Worm (Caenorhabditis elegans): ENCODE results near the gene ubh-2.

The ubh-2 gene

DNA sequence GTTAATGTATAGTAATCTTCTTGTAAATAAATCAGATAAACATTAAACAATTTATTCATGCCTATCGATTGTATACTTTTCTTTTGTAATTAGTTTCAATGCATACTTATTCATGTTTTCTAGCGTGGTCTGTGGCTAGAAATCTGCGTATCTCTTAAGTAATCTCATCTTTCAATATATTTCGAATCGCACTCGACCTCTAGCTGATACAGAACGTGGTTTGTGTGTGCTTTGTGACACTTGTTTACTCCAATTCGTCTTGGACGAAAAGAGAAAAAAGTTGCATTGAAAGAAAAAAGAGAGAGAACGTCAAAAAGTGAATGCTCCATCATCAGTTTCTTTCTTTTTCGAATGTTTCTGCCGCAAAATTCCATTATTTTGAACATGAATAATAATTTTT, 11.2 kb downstream of the ubh-2 start:
- TF ChIP-seq dmd-8 (GFP tag; IDR thresholded peaks at IDR 0.05) (no peak), F37D6.2 (tag; optimal IDR thresholded peaks at IDR 0.05) (no peak), F49E8.2 (tag; optimal IDR thresholded peaks at IDR 0.05; ENCODE audit: borderline replicate concordance) (no peak), nhr-28 (tag; optimal IDR thresholded peaks at IDR 0.05) (peak; percentile 74), hlh-30 (tag; optimal IDR thresholded peaks at IDR 0.05; ENCODE audit: insufficient read depth) (peak; percentile 6), daf-19 (GFP tag; conservative IDR thresholded peaks at IDR 0.05) (no peak), R02D3.7 (tag; optimal IDR thresholded peaks at IDR 0.05) (no peak), fkh-10 (GFP tag; optimal IDR thresholded peaks at IDR 0.05) (peak; percentile 13), lin-15B (tag; optimal IDR thresholded peaks at IDR 0.05) (no peak), zag-1 (tag; optimal IDR thresholded peaks at IDR 0.05) (no peak), Y105C5A.15 (GFP tag; IDR thresholded peaks at IDR 0.05) (no peak), daf-16 (GFP tag; optimal IDR thresholded peaks at IDR 0.05) (no peak), daf-16 (tag; optimal IDR thresholded peaks at IDR 0.05) (peak; percentile 55), lin-13 (GFP tag; optimal IDR thresholded peaks at IDR 0.05) (no peak), aha-1 (tag) (peak; percentile 92), Y5F2A.4 (GFP tag; optimal IDR thresholded peaks at IDR 0.05) (no peak)

DNA sequence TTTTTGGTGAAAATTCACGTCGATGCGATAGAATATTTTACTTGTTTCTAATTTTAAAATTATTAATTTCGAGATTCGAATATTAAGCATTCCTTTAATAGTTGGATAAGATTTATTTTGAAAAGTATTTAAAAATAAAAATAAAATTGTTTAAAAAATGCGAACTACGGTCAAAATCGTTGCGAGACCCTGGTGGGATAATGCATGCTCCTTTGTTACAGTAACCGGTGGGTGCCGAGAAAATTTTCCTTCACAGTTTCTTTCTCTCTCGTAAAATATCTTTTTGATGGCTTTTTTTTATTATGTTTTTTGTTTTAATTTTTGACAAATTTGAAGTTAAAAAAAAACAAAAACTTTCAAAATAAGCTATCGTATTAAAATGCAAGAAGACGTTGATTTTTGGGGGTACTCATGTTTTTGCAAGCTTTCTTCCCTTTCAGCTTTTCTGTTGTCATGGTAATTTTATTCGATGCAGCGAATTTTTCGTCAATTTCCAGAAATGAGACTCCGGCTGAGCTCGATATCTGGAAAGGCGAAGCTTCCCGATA, 12.9 kb downstream of the ubh-2 start, which contains the start of gene dgtr-1:
TSS of gene dgtr-1 (plus strand) at position 498 of the 548 bp plus-strand sequence.
- TF ChIP-seq snpc-1.2 (GFP tag; IDR thresholded peaks at IDR 0.05) (0 out of 2 replicates have a peak, but pooled peaks have one; percentile 22), lin-15B (tag; optimal IDR thresholded peaks at IDR 0.05) (no peak), F10B5.3 (tag; optimal IDR thresholded peaks at IDR 0.05) (no peak), lsy-2 (tag; optimal IDR thresholded peaks at IDR 0.05) (peak in 1 of 2 experiments; percentile 51), dve-1 (tag; optimal IDR thresholded peaks at IDR 0.05; ENCODE audit: insufficient read depth) (no peak)

DNA sequence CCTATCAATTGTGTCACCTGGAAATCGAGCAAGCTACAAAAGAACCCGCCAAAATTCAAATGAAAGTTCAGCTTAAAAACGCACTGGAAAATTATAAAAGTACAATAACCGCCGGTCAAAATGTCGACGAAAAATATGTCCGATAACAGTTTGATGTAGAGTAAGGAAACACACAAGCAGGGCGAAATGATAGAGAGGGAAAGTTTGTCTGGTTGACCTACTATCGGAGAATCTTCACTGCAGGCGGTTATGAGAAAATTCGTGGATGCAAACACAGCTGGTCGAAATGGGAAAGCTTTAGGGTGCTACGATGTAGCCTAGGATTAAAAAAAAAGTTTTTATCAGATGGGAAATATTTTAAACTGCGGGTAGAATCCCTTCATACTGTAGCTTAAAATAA, 14.3 kb downstream of the ubh-2 start:
- TF ChIP-seq nhr-28 (tag; optimal IDR thresholded peaks at IDR 0.05) = peak; percentile 7
- peak; percentile 2 for TF ChIP-seq hlh-11 (tag; optimal IDR thresholded peaks at IDR 0.05)
- no peak for TF ChIP-seq gei-8 (GFP tag; optimal IDR thresholded peaks at IDR 0.05)
- TF ChIP-seq daf-16 (GFP tag; optimal IDR thresholded peaks at IDR 0.05) = no peak
- peak; percentile 8 for TF ChIP-seq daf-16 (tag; optimal IDR thresholded peaks at IDR 0.05)

DNA sequence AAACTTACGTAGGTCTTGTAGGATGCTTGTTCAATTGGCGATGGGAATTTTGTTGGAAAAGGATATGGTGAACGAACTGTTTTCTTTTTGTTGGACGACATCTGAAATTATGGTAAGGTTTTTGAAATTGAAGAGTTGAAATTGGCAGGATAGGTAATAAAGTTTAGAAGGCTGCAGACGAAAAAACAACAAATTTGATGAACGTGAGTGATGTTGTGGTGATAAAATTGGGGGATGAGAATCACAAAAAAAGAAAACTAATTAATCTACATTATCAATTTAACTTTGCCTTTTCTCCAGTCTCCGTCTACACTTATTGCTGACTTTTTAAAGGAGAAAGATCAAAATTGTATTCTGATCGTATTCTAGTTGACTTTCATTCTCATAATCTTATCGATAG, 15.8 kb downstream of the ubh-2 start, which contains the start of gene cpt-6:
TSS of gene cpt-6 (minus strand) at position 101 of the 400 bp plus-strand sequence.
- TF ChIP-seq nhr-42 (GFP tag; IDR thresholded peaks at IDR 0.05) = no peak
- no peak for TF ChIP-seq F10B5.3 (tag; optimal IDR thresholded peaks at IDR 0.05)
- TF ChIP-seq ztf-11 (tag; optimal IDR thresholded peaks at IDR 0.05) = no peak
- no peak for TF ChIP-seq nhr-76 (tag; optimal IDR thresholded peaks at IDR 0.05)
- no peak for TF ChIP-seq mxl-3 (GFP tag; optimal IDR thresholded peaks at IDR 0.05)
- TF ChIP-seq tag-97 (GFP tag; IDR thresholded peaks at IDR 0.05) = no peak
- TF ChIP-seq rbr-2 (tag; optimal IDR thresholded peaks at IDR 0.05) = no peak
- TF ChIP-seq snpc-1.2 (GFP tag; IDR thresholded peaks at IDR 0.05) = no peak
- TF ChIP-seq T20F7.1 (GFP tag; optimal IDR thresholded peaks at IDR 0.05) = no peak
- no peak for TF ChIP-seq pqm-1 (tag; optimal IDR thresholded peaks at IDR 0.05)

DNA sequence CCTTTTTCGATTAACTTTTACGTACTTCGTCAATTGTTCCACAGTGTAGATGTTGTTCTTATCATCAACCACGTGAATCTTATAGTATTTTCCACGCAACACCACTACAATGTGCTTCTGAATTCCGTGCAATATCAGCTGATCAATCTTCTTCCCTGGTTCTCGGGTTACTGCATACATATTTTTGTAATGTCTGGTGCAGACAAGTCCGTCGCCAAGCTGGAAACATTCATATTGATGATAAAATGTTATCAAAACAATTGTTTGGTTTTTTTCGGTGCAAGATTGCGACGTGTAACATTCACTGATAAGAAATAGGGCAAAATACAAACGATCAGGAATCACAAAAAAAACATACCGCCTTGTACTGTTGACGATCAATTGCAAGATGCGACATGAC, 17.1 kb downstream of the ubh-2 start:
- TF ChIP-seq pqm-1 (tag; optimal IDR thresholded peaks at IDR 0.05) = peak; percentile 13
- TF ChIP-seq F26F4.8 (GFP tag; conservative IDR thresholded peaks at IDR 0.05) = no peak
- TF ChIP-seq cey-2 (tag; optimal IDR thresholded peaks at IDR 0.05; ENCODE audit: borderline replicate concordance, insufficient read depth) = no peak
- no peak for TF ChIP-seq Y105C5A.15 (GFP tag; IDR thresholded peaks at IDR 0.05)
- no peak for TF ChIP-seq skn-1 (tag; optimal IDR thresholded peaks at IDR 0.05)
- TF ChIP-seq dve-1 (tag; optimal IDR thresholded peaks at IDR 0.05; ENCODE audit: insufficient read depth) = peak; percentile 12
- no peak for TF ChIP-seq nhr-111 (GFP tag; optimal IDR thresholded peaks at IDR 0.05)
- no peak for TF ChIP-seq daf-16 (GFP tag; optimal IDR thresholded peaks at IDR 0.05)
- TF ChIP-seq daf-16 (tag; optimal IDR thresholded peaks at IDR 0.05) = peak; percentile 59
- peak; percentile 62 for TF ChIP-seq dmd-6 (GFP tag; IDR thresholded peaks at IDR 0.05)
- TF ChIP-seq egl-27 (tag; optimal IDR thresholded peaks at IDR 0.05) = no peak
- peak; percentile 48 for TF ChIP-seq hlh-30 (tag; optimal IDR thresholded peaks at IDR 0.05; ENCODE audit: insufficient read depth)
- no peak for TF ChIP-seq zfp-3 (GFP tag; conservative IDR thresholded peaks at IDR 0.05)
- no peak for TF ChIP-seq hif-1 (tag; optimal IDR thresholded peaks at IDR 0.05)
- TF ChIP-seq lin-29 (GFP tag; IDR thresholded peaks at IDR 0.05) = no peak
- TF ChIP-seq egl-43 (GFP tag; IDR thresholded peaks at IDR 0.05) = no peak
- no peak for TF ChIP-seq duxl-1 (tag; optimal IDR thresholded peaks at IDR 0.05; ENCODE audit: poor library complexity)
- TF ChIP-seq ztf-7 (tag; optimal IDR thresholded peaks at IDR 0.05) = no peak
- TF ChIP-seq aha-1 (tag) = no peak
- peak; percentile 34 for TF ChIP-seq nhr-28 (tag; optimal IDR thresholded peaks at IDR 0.05)
- TF ChIP-seq Y48G9A.11 (GFP tag; IDR thresholded peaks at IDR 0.05) = no peak
